Worm (Caenorhabditis elegans) whole organism, mixed stage, embryonic: ENCODE data around the gene ZK792.5.

ENCODE experiments used
- M03D4.4 ChIP-seq: sonication (generic microtip); optimal IDR thresholded peaks from 2 replicates; lab custom pipeline; 2017; ENCODE audit warnings: mild to moderate bottlenecking, missing genetic modification characterization, missing compliant biosample characterization
- bed-3 ChIP-seq: fragments of 200-800 bp; sonication (Bioruptor generic); optimal IDR thresholded peaks from 3 replicates; lab custom pipeline; 2018; ENCODE audit warnings: mild to moderate bottlenecking, missing genetic modification characterization, moderate library complexity, missing compliant biosample characterization
- blmp-1 ChIP-seq: fragments of 150-350 bp; optimal IDR thresholded peaks from 2 replicates; lab custom pipeline; 2014; ENCODE audit warnings: missing biosample characterization, missing genetic modification characterization
- ceh-39 ChIP-seq: fragments of 150-350 bp; optimal IDR thresholded peaks from 2 replicates; lab custom pipeline; 2014; ENCODE audit warnings: missing biosample characterization, missing genetic modification characterization
- ceh-43 ChIP-seq: fragments of 200-800 bp; sonication (Bioruptor generic); optimal IDR thresholded peaks from 2 replicates; lab custom pipeline; 2018; ENCODE audit warnings: mild to moderate bottlenecking, missing genetic modification characterization, moderate library complexity, missing compliant biosample characterization
- ceh-83 ChIP-seq: fragments of 200-800 bp; sonication (Bioruptor generic); optimal IDR thresholded peaks from 2 replicates; lab custom pipeline; 2018; ENCODE audit warnings: mild to moderate bottlenecking, missing genetic modification characterization, missing compliant biosample characterization
- ces-1 ChIP-seq: fragments of 150-350 bp; optimal IDR thresholded peaks from 2 replicates; lab custom pipeline; 2014; ENCODE audit warnings: missing biosample characterization, missing genetic modification reagents, missing genetic modification characterization
- cnd-1 ChIP-seq: fragments of 200-800 bp; sonication (Bioruptor generic); optimal IDR thresholded peaks from 2 replicates; lab custom pipeline; 2018; ENCODE audit warnings: mild to moderate bottlenecking, missing genetic modification characterization, missing compliant biosample characterization
- elt-3 ChIP-seq: fragments of 150-350 bp; optimal IDR thresholded peaks from 2 replicates; lab custom pipeline; 2014; ENCODE audit warnings: missing biosample characterization, missing genetic modification characterization
- flh-1 ChIP-seq: fragments of 200-800 bp; sonication (Bioruptor generic); optimal IDR thresholded peaks from 2 replicates; lab custom pipeline; 2018; ENCODE audit warnings: mild to moderate bottlenecking, missing genetic modification characterization, moderate library complexity, missing compliant biosample characterization
- ham-2 ChIP-seq: fragments of 200-800 bp; sonication (Bioruptor generic); optimal IDR thresholded peaks from 2 replicates; lab custom pipeline; 2018; ENCODE audit warnings: mild to moderate bottlenecking, missing genetic modification characterization, missing compliant biosample characterization
- hlh-1 ChIP-seq: fragments of 150-350 bp; optimal IDR thresholded peaks from 2 replicates; lab custom pipeline; 2014; ENCODE audit warnings: missing biosample characterization, missing genetic modification reagents, missing genetic modification characterization
- lin-32 ChIP-seq: fragments of 200-800 bp; sonication (Bioruptor generic); optimal IDR thresholded peaks from 2 replicates; lab custom pipeline; 2018; ENCODE audit warnings: mild to moderate bottlenecking, missing genetic modification characterization, missing compliant biosample characterization
- lsy-2 ChIP-seq: fragments of 150-350 bp; optimal IDR thresholded peaks from 2 replicates; lab custom pipeline; 2014; ENCODE audit warnings: missing biosample characterization, missing genetic modification characterization
- mab-5 ChIP-seq: fragments of 150-350 bp; optimal IDR thresholded peaks from 2 replicates; lab custom pipeline; 2014; ENCODE audit warnings: missing biosample characterization, missing genetic modification characterization
- mep-1 ChIP-seq: fragments of 150-350 bp; optimal IDR thresholded peaks from 2 replicates; lab custom pipeline; 2017; ENCODE audit warnings: missing biosample characterization, missing genetic modification reagents, missing genetic modification characterization, inconsistent platforms
- mls-2 ChIP-seq: sonication (generic microtip); optimal IDR thresholded peaks from 2 replicates; lab custom pipeline; 2016; ENCODE audit warnings: mild to moderate bottlenecking, missing genetic modification characterization, moderate library complexity, missing compliant biosample characterization
- nhr-12 ChIP-seq: fragments of 150-350 bp; optimal IDR thresholded peaks from 2 replicates; lab custom pipeline; 2014; ENCODE audit warnings: missing biosample characterization, missing genetic modification characterization
- nhr-2 ChIP-seq: fragments of 150-350 bp; optimal IDR thresholded peaks from 2 replicates; lab custom pipeline; 2014; ENCODE audit warnings: missing biosample characterization, missing genetic modification characterization
- nhr-237 ChIP-seq: fragments of 150-350 bp; optimal IDR thresholded peaks from 2 replicates; lab custom pipeline; 2014; ENCODE audit warnings: missing biosample characterization, missing genetic modification characterization
- nhr-28 ChIP-seq: fragments of 150-350 bp; optimal IDR thresholded peaks from 2 replicates; lab custom pipeline; 2014; ENCODE audit warnings: missing biosample characterization, missing genetic modification characterization
- nhr-76 ChIP-seq: sonication (generic microtip); optimal IDR thresholded peaks from 2 replicates; lab custom pipeline; 2017; ENCODE audit warnings: missing biosample characterization, missing genetic modification characterization
- pha-4 ChIP-seq: fragments of 150-350 bp; optimal IDR thresholded peaks from 2 replicates; lab custom pipeline; 2018; ENCODE audit warnings: missing biosample characterization, missing genetic modification reagents, missing genetic modification characterization
- sem-2 ChIP-seq: fragments of 200-800 bp; sonication (Bioruptor generic); optimal IDR thresholded peaks from 2 replicates; lab custom pipeline; 2018; ENCODE audit warnings: mild to moderate bottlenecking, missing genetic modification characterization, missing compliant biosample characterization
- snpc-4 ChIP-seq: fragments of 150-350 bp; optimal IDR thresholded peaks from 2 replicates; lab custom pipeline; 2014; ENCODE audit warnings: missing biosample characterization, missing genetic modification characterization
- tbx-8 ChIP-seq: fragments of 200-800 bp; sonication (Bioruptor generic); optimal IDR thresholded peaks from 2 replicates; lab custom pipeline; 2018; ENCODE audit warnings: mild to moderate bottlenecking, missing genetic modification characterization, moderate library complexity, missing compliant biosample characterization
- unc-120 ChIP-seq: sonication (generic microtip); optimal IDR thresholded peaks from 2 replicates; lab custom pipeline; 2017; ENCODE audit warnings: missing genetic modification characterization, missing compliant biosample characterization; ENCODE audit not compliant: poor library complexity, severe bottlenecking
- unc-39 ChIP-seq: fragments of 150-350 bp; optimal IDR thresholded peaks from 2 replicates; lab custom pipeline; 2014; ENCODE audit warnings: missing biosample characterization, missing genetic modification characterization
- unc-62 ChIP-seq: fragments of 150-350 bp; optimal IDR thresholded peaks from 2 replicates; lab custom pipeline; 2014; ENCODE audit warnings: missing biosample characterization, missing genetic modification reagents, missing genetic modification characterization
- zip-8 ChIP-seq: fragments of 150-350 bp; optimal IDR thresholded peaks from 2 replicates; lab custom pipeline; 2014; ENCODE audit warnings: missing biosample characterization, missing genetic modification characterization

Gene ZK792.5

ce11 chrIV:11646908-11647307 lies 41.0 kb downstream of the ZK792.5 start:
- TF ChIP-seq hlh-1 (tag; lab: Kevin White, UChicago) (peak; percentile 17), cnd-1 (tag; lab: Kevin White, UChicago) (no peak)

ce11 chrIV:11645354-11645753 lies 42.6 kb downstream of the ZK792.5 start:
- TF ChIP-seq unc-120 (tag; lab: Kevin White, UChicago) (no peak), nhr-237 (tag; lab: Kevin White, UChicago) (no peak), unc-39 (no peak), bed-3 (GFP tag; lab: Kevin White, UChicago) (no peak), elt-3 (tag; lab: Kevin White, UChicago) (no peak), sem-2 (GFP tag; lab: Kevin White, UChicago) (no peak), nhr-12 (tag; lab: Kevin White, UChicago) (no peak), hlh-1 (tag; lab: Kevin White, UChicago) (no peak), blmp-1 (tag; lab: Kevin White, UChicago) (no peak), lin-32 (GFP tag; lab: Kevin White, UChicago) (no peak), mep-1 (tag; lab: Kevin White, UChicago) (no peak), ces-1 (no peak), unc-62 (GFP tag; lab: Kevin White, UChicago) (no peak), nhr-28 (tag; lab: Kevin White, UChicago) (no peak), nhr-76 (tag; lab: Kevin White, UChicago) (no peak), zip-8 (tag; lab: Kevin White, UChicago) (no peak), ham-2 (GFP tag; lab: Kevin White, UChicago) (no peak), ceh-43 (GFP tag; lab: Kevin White, UChicago) (no peak), tbx-8 (GFP tag; lab: Kevin White, UChicago) (no peak), mls-2 (no peak)
- TF ChIP-seq, all 35 proteins: peak for 0

- TF ChIP-seq lin-32 (GFP tag; lab: Kevin White, UChicago) = no peak
- no peak for TF ChIP-seq sem-2 (GFP tag; lab: Kevin White, UChicago)
- TF ChIP-seq elt-3 (tag; lab: Kevin White, UChicago) = no peak
- TF ChIP-seq M03D4.4 (tag; lab: Kevin White, UChicago) = no peak
- no peak for TF ChIP-seq mls-2
Observed at ce11 chrIV:11644705-11645104, 43.2 kb downstream of the ZK792.5 start.

ce11 chrIV:11643829-11644228 lies 44.1 kb downstream of the ZK792.5 start, which contains the start of gene prx-2:
TSS of gene prx-2 (plus strand) at chrIV:11644129.
- TF ChIP-seq zip-8 (tag; lab: Kevin White, UChicago) (no peak), ceh-43 (GFP tag; lab: Kevin White, UChicago) (no peak), elt-3 (tag; lab: Kevin White, UChicago) (no peak), unc-39 (no peak), cnd-1 (tag; lab: Kevin White, UChicago) (no peak), snpc-4 (tag; lab: Kevin White, UChicago) (no peak), nhr-28 (tag; lab: Kevin White, UChicago) (no peak), mep-1 (tag; lab: Kevin White, UChicago) (no peak), unc-120 (tag; lab: Kevin White, UChicago) (no peak), flh-1 (GFP tag; lab: Kevin White, UChicago) (no peak), ceh-83 (GFP tag; lab: Kevin White, UChicago) (no peak), sem-2 (GFP tag; lab: Kevin White, UChicago) (no peak), ceh-39 (tag; lab: Kevin White, UChicago) (no peak), unc-62 (GFP tag; lab: Kevin White, UChicago) (no peak)

- no peak for TF ChIP-seq mep-1 (tag; lab: Kevin White, UChicago)
Observed at ce11 chrIV:11641802-11642201, 46.1 kb downstream of the ZK792.5 start, which contains the start of gene ZK809.1. TSS of gene ZK809.1 (plus strand) at chrIV:11642102.

- TF ChIP-seq mls-2 = no peak
- TF ChIP-seq unc-120 (tag; lab: Kevin White, UChicago) = no peak
- TF ChIP-seq zip-8 (tag; lab: Kevin White, UChicago) = no peak
- TF ChIP-seq nhr-28 (tag; lab: Kevin White, UChicago) = no peak
- TF ChIP-seq mab-5 (tag; lab: Kevin White, UChicago) = no peak
- TF ChIP-seq nhr-12 (tag; lab: Kevin White, UChicago) = no peak
- TF ChIP-seq lin-32 (GFP tag; lab: Kevin White, UChicago) = no peak
- TF ChIP-seq bed-3 (GFP tag; lab: Kevin White, UChicago) = no peak
- no peak for TF ChIP-seq ceh-83 (GFP tag; lab: Kevin White, UChicago)
- TF ChIP-seq nhr-2 = no peak
- TF ChIP-seq nhr-76 (tag; lab: Kevin White, UChicago) = no peak
- no peak for TF ChIP-seq lsy-2
- TF ChIP-seq ceh-39 (tag; lab: Kevin White, UChicago) = no peak
- TF ChIP-seq nhr-237 (tag; lab: Kevin White, UChicago) = no peak
- no peak for TF ChIP-seq unc-62 (GFP tag; lab: Kevin White, UChicago)
- no peak for TF ChIP-seq pha-4
- no peak for TF ChIP-seq unc-39
Observed at ce11 chrIV:11640915-11641314, 47.0 kb downstream of the ZK792.5 start, which contains the start of gene ttr-50. TSS of gene ttr-50 (minus strand) at chrIV:11641015.
